Worm (Caenorhabditis elegans): Measurements from ENCODE around the gene col-157.

DNA sequence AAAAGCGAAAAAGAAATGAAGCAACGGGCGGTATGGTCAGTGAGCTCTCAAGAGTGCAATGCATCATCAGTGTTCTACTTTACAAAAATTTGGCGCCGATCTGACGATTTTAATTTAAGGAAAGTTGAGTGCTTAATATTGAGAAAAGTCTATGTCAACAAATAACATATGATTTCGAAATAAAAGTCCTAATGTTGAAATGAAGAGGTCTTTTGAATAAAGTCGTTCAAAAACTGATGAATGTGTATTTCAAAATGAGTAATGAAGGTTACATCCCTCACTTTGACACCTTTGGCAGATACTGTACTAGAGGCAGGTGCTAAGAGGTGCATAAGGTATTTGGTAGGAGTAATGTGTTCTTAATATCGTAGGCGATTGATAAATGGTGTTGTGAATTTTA lies 13.6 kb downstream of the col-157 start:
- TF ChIP-seq F22D6.2 (tag; optimal IDR thresholded peaks at IDR 0.05): no peak
- no peak for TF ChIP-seq pha-4 (tag; optimal IDR thresholded peaks at IDR 0.05)
- TF ChIP-seq fkh-3 (tag; optimal IDR thresholded peaks at IDR 0.05): no peak
- TF ChIP-seq hrde-1 (tag; optimal IDR thresholded peaks at IDR 0.05; ENCODE audit: borderline replicate concordance): no peak
- no peak for TF ChIP-seq unc-130 (GFP tag; optimal IDR thresholded peaks at IDR 0.05)
- no peak for TF ChIP-seq B0035.1 (tag; optimal IDR thresholded peaks at IDR 0.05)
- TF ChIP-seq rcor-1 (GFP tag; IDR thresholded peaks at IDR 0.05): no peak
- TF ChIP-seq zim-3 (tag; optimal IDR thresholded peaks at IDR 0.05): no peak
- TF ChIP-seq sea-2 (GFP tag; IDR thresholded peaks at IDR 0.05): no peak

All from whole organism, young adult.